Worm (Caenorhabditis elegans) whole organism, young adult: ENCODE data around the gene T24C4.10.

Source experiments
- attf-3 ChIP-seq: fragments of 200-800 bp; sonication (Bioruptor generic); conservative IDR thresholded peaks from 2 replicates; pipeline ENCODE4 v1.3.6; 2022; ENCODE audit warnings: missing genetic modification reagents, missing genetic modification characterization, missing compliant biosample characterization
- bed-1 ChIP-seq: fragments of 200-800 bp; sonication (Bioruptor generic); IDR thresholded peaks from 2 replicates; pipeline ENCODE4 v1.3.6; 2022; ENCODE audit warnings: missing genetic modification reagents, missing genetic modification characterization, missing compliant biosample characterization
- efl-1 ChIP-seq: fragments of 150-350 bp; optimal IDR thresholded peaks from 2 replicates; lab custom pipeline; 2014; ENCODE audit warnings: missing biosample characterization, missing genetic modification reagents, missing genetic modification characterization
- him-1 ChIP-seq: sonication (generic microtip); optimal IDR thresholded peaks from 2 replicates; lab custom pipeline; 2016; ENCODE audit warnings: missing genotype, missing genetic modification reagents, missing genetic modification characterization, missing compliant biosample characterization
- lsl-1 ChIP-seq: fragments of 200-800 bp; sonication (Bioruptor generic); optimal IDR thresholded peaks from 2 replicates; lab custom pipeline; 2018; ENCODE audit warnings: mild to moderate bottlenecking, missing genetic modification characterization, moderate library complexity, missing compliant biosample characterization
- madf-8 ChIP-seq: fragments of 200-800 bp; sonication (Bioruptor generic); conservative IDR thresholded peaks from 2 replicates; pipeline ENCODE4 v1.3.6; 2022; ENCODE audit warnings: missing genetic modification reagents, missing genetic modification characterization, missing compliant biosample characterization
- mcd-1 ChIP-seq: fragments of 200-800 bp; sonication (Bioruptor generic); IDR thresholded peaks from 2 replicates; pipeline ENCODE4 v1.3.6; 2022; ENCODE audit warnings: missing genetic modification reagents, missing genetic modification characterization, missing compliant biosample characterization
- pha-4 ChIP-seq: fragments of 150-350 bp; sonication (generic microtip); optimal IDR thresholded peaks from 2 replicates; lab custom pipeline; 2014; ENCODE audit warnings: missing biosample characterization, missing genetic modification reagents, missing genetic modification characterization

ce11 chrIII:919322-919721, 28.3 kb upstream of the T24C4.10 start, which contains the start of gene F23H11.7:
- TF ChIP-seq lsl-1 (no peak), pha-4 (tag; lab: Kevin White, UChicago) (no peak), efl-1 (GFP tag; lab: Kevin White, UChicago) (no peak), attf-3 (GFP tag; lab: Robert Waterston, UW) (no peak), mcd-1 (GFP tag; lab: Robert Waterston, UW) (no peak), madf-8 (no peak), him-1 (tag; lab: Kevin White, UChicago) (no peak), bed-1 (no peak)
